Worm (Caenorhabditis elegans) whole organism, L2 larva: ENCODE data around the gene T08A11.1.

Source experiments
- C34F6.9 ChIP-seq: fragments of 150-350 bp; optimal IDR thresholded peaks from 2 replicates; lab custom pipeline; 2014; ENCODE audit warnings: missing biosample characterization, missing genetic modification characterization
- F13H6.1 ChIP-seq: sonication (generic microtip); optimal IDR thresholded peaks from 2 replicates; lab custom pipeline; 2016; ENCODE audit warnings: missing genetic modification characterization, missing compliant biosample characterization
- R02D3.7 ChIP-seq: fragments of 150-350 bp; optimal IDR thresholded peaks from 2 replicates; lab custom pipeline; 2014; ENCODE audit warnings: missing biosample characterization, missing genetic modification characterization
- Y55F3AM.14 ChIP-seq: fragments of 200-800 bp; sonication (Bioruptor generic); optimal IDR thresholded peaks from 2 replicates; lab custom pipeline; 2018; ENCODE audit warnings: mild to moderate bottlenecking, missing genetic modification characterization, missing compliant biosample characterization
- ZK546.5 ChIP-seq: sonication (generic microtip); optimal IDR thresholded peaks from 2 replicates; lab custom pipeline; 2017; ENCODE audit warnings: missing biosample characterization, missing genetic modification characterization
- alr-1 ChIP-seq: fragments of 150-350 bp; optimal IDR thresholded peaks from 2 replicates; lab custom pipeline; 2014; ENCODE audit warnings: missing biosample characterization, missing genetic modification characterization
- aly-2 ChIP-seq: fragments of 150-350 bp; optimal IDR thresholded peaks from 2 replicates; lab custom pipeline; 2014; ENCODE audit warnings: missing biosample characterization, missing genetic modification characterization
- ama-1 ChIP-seq: fragments of 150-350 bp; optimal IDR thresholded peaks from 2 replicates; lab custom pipeline; 2018; ENCODE audit warnings: inconsistent platforms
- blmp-1 ChIP-seq: sonication (generic microtip); optimal IDR thresholded peaks from 2 replicates; lab custom pipeline; 2017; ENCODE audit warnings: missing genetic modification characterization, mild to moderate bottlenecking, missing compliant biosample characterization, antibody characterized with exemption, moderate library complexity; ENCODE audit not compliant: insufficient read depth
- ceh-16 ChIP-seq: fragments of 150-350 bp; optimal IDR thresholded peaks from 2 replicates; lab custom pipeline; 2014; ENCODE audit warnings: missing biosample characterization, missing genetic modification characterization
- ceh-82 ChIP-seq: fragments of 150-350 bp; optimal IDR thresholded peaks from 2 replicates; lab custom pipeline; 2014; ENCODE audit warnings: missing biosample characterization, missing genetic modification characterization
- crh-2 ChIP-seq: sonication (generic microtip); optimal IDR thresholded peaks from 2 replicates; lab custom pipeline; 2017; ENCODE audit warnings: missing biosample characterization, missing genetic modification characterization
- dmd-4 ChIP-seq: sonication (generic microtip); optimal IDR thresholded peaks from 2 replicates; lab custom pipeline; 2017; ENCODE audit warnings: missing biosample characterization, missing genetic modification characterization
- egl-27 ChIP-seq: sonication (generic microtip); optimal IDR thresholded peaks from 3 replicates; lab custom pipeline; 2017; ENCODE audit warnings: missing biosample characterization, missing genetic modification reagents, missing genetic modification characterization
- elt-1 ChIP-seq: fragments of 150-350 bp; optimal IDR thresholded peaks from 2 replicates; lab custom pipeline; 2014; ENCODE audit warnings: missing biosample characterization, missing genetic modification characterization
- elt-3 ChIP-seq: sonication (generic microtip); optimal IDR thresholded peaks from 2 replicates; lab custom pipeline; 2017; ENCODE audit warnings: missing biosample characterization, missing genetic modification characterization
- fos-1 ChIP-seq: fragments of 150-350 bp; optimal IDR thresholded peaks from 2 replicates; lab custom pipeline; 2014; ENCODE audit warnings: missing biosample characterization, missing genetic modification characterization
- gmeb-1 ChIP-seq: fragments of 150-350 bp; optimal IDR thresholded peaks from 2 replicates; lab custom pipeline; 2014; ENCODE audit warnings: missing biosample characterization, missing genetic modification characterization
- lin-13 ChIP-seq: fragments of 150-350 bp; optimal IDR thresholded peaks from 2 replicates; lab custom pipeline; 2014; ENCODE audit warnings: missing biosample characterization, missing genetic modification reagents, missing genetic modification characterization
- lin-39 ChIP-seq: fragments of 150-350 bp; optimal IDR thresholded peaks from 2 replicates; lab custom pipeline; 2014; ENCODE audit warnings: missing biosample characterization, missing genetic modification reagents, missing genetic modification characterization
- lsy-2 ChIP-seq, 2 experiments: fragments of 150-350 bp in 1 of 2; sonication (generic microtip) in 1 of 2; optimal IDR thresholded peaks; 2 replicates each; lab custom pipeline; 2014 to 2017; ENCODE audit warnings: missing biosample characterization in 2 of 2, missing genetic modification characterization in 2 of 2
- mab-5 ChIP-seq: fragments of 150-350 bp; optimal IDR thresholded peaks from 2 replicates; lab custom pipeline; 2014; ENCODE audit warnings: missing biosample characterization, missing genetic modification characterization
- mdl-1 ChIP-seq, 2 experiments: fragments of 150-350 bp in 1 of 2; sonication (generic microtip) in 1 of 2; optimal IDR thresholded peaks; 2 replicates each; lab custom pipeline; 2017; ENCODE audit warnings: missing biosample characterization in 2 of 2, missing genetic modification characterization in 2 of 2
- nhr-10 ChIP-seq: sonication (generic microtip); optimal IDR thresholded peaks from 2 replicates; lab custom pipeline; 2017; ENCODE audit warnings: missing biosample characterization, missing genetic modification characterization
- nhr-11 ChIP-seq: fragments of 150-350 bp; optimal IDR thresholded peaks from 2 replicates; lab custom pipeline; 2014; ENCODE audit warnings: missing biosample characterization, missing genetic modification characterization
- nhr-12 ChIP-seq: fragments of 150-350 bp; optimal IDR thresholded peaks from 2 replicates; lab custom pipeline; 2014; ENCODE audit warnings: missing biosample characterization, missing genetic modification characterization
- nhr-129 ChIP-seq: fragments of 150-350 bp; optimal IDR thresholded peaks from 2 replicates; lab custom pipeline; 2014; ENCODE audit warnings: missing biosample characterization, missing genetic modification characterization
- nhr-21 ChIP-seq: fragments of 150-350 bp; optimal IDR thresholded peaks from 2 replicates; lab custom pipeline; 2014; ENCODE audit warnings: missing biosample characterization, missing genetic modification characterization
- nhr-25 ChIP-seq: fragments of 150-350 bp; sonication (generic microtip); optimal IDR thresholded peaks from 3 replicates; lab custom pipeline; 2014; ENCODE audit warnings: missing biosample characterization, missing genetic modification characterization
- nhr-77 ChIP-seq: fragments of 150-350 bp; optimal IDR thresholded peaks from 2 replicates; lab custom pipeline; 2014; ENCODE audit warnings: missing biosample characterization, missing genetic modification characterization
- peb-1 ChIP-seq: fragments of 150-350 bp; optimal IDR thresholded peaks from 2 replicates; lab custom pipeline; 2014; ENCODE audit warnings: missing biosample characterization, missing genetic modification characterization
- sem-4 ChIP-seq: fragments of 150-350 bp; optimal IDR thresholded peaks from 2 replicates; lab custom pipeline; 2014; ENCODE audit warnings: missing biosample characterization, missing genetic modification reagents, missing genetic modification characterization
- skn-1 ChIP-seq: sonication (generic microtip); optimal IDR thresholded peaks from 2 replicates; lab custom pipeline; 2017; ENCODE audit warnings: missing biosample characterization, missing genetic modification characterization
- sma-3 ChIP-seq: sonication (generic microtip); optimal IDR thresholded peaks from 2 replicates; lab custom pipeline; 2016; ENCODE audit warnings: missing genetic modification reagents, missing genetic modification characterization, missing compliant biosample characterization
- sma-9 ChIP-seq, 2 experiments: fragments of 150-350 bp in 1 of 2; sonication (generic microtip) in 1 of 2; optimal IDR thresholded peaks; 2 replicates each; lab custom pipeline; 2014 to 2016; ENCODE audit warnings: missing genetic modification characterization in 2 of 2, mild to moderate bottlenecking in 1 of 2, missing biosample characterization in 1 of 2, missing compliant biosample characterization in 1 of 2, missing genetic modification reagents in 1 of 2, moderate library complexity in 1 of 2
- unc-39 ChIP-seq: fragments of 150-350 bp; optimal IDR thresholded peaks from 2 replicates; lab custom pipeline; 2014; ENCODE audit warnings: missing biosample characterization, missing genetic modification characterization
- unc-55 ChIP-seq: fragments of 150-350 bp; sonication (generic microtip); optimal IDR thresholded peaks from 3 replicates; lab custom pipeline; 2014; ENCODE audit warnings: missing biosample characterization, missing genetic modification reagents, missing genetic modification characterization
- unc-62 ChIP-seq: fragments of 150-350 bp; optimal IDR thresholded peaks from 2 replicates; lab custom pipeline; 2014; ENCODE audit warnings: missing biosample characterization, missing genetic modification reagents, missing genetic modification characterization
- ztf-1 ChIP-seq: fragments of 200-800 bp; sonication (Bioruptor generic); conservative IDR thresholded peaks from 2 replicates; pipeline ENCODE4 v1.3.6; 2022; ENCODE audit warnings: missing genetic modification characterization, missing compliant biosample characterization
- ztf-11 ChIP-seq: sonication (generic microtip); optimal IDR thresholded peaks from 2 replicates; lab custom pipeline; 2017; ENCODE audit warnings: missing biosample characterization, missing genetic modification characterization
- ztf-4 ChIP-seq: fragments of 150-350 bp; optimal IDR thresholded peaks from 2 replicates; lab custom pipeline; 2014; ENCODE audit warnings: missing biosample characterization, missing genetic modification characterization

The T08A11.1 gene

ce11 chrIII:4204072-4204471 is 58.9 kb downstream of the T08A11.1 start, which contains the start of the genes pelo-1 and R74.7:
Gene pelo-1 (minus strand): TSS chrIII:4204222.
Gene R74.7 (plus strand): TSS chrIII:4204429.
- TF ChIP-seq fos-1 (tag; lab: Kevin White, UChicago) (peak; percentile 12), nhr-12 (tag; lab: Kevin White, UChicago) (no peak), nhr-21 (no peak), C34F6.9 (tag; lab: Kevin White, UChicago) (peak; percentile 61), nhr-25 (tag; lab: Kevin White, UChicago) (peak; percentile 5), skn-1 (tag; lab: Kevin White, UChicago) (no peak), nhr-11 (tag; lab: Kevin White, UChicago) (no peak), R02D3.7 (tag; lab: Kevin White, UChicago) (peak; percentile 55), nhr-129 (tag; lab: Kevin White, UChicago) (no peak), crh-2 (tag; lab: Kevin White, UChicago) (peak; percentile 9), ama-1 (lab: Kevin White, UChicago) (no peak), ZK546.5 (tag; lab: Kevin White, UChicago) (no peak), nhr-10 (no peak), lsy-2 (tag; optimal IDR thresholded peaks at IDR 0.05; lab: Kevin White, UChicago) (peak in 1 of 2 experiments; percentile 61), elt-3 (tag; lab: Kevin White, UChicago) (no peak), aly-2 (no peak), lin-39 (tag; lab: Kevin White, UChicago) (no peak), sem-4 (tag; lab: Kevin White, UChicago) (no peak), elt-1 (tag; lab: Kevin White, UChicago) (no peak), egl-27 (tag; lab: Kevin White, UChicago) (no peak), mab-5 (tag; lab: Kevin White, UChicago) (no peak), unc-62 (GFP tag; lab: Kevin White, UChicago) (no peak), Y55F3AM.14 (GFP tag; lab: Kevin White, UChicago) (no peak), dmd-4 (no peak), sma-3 (GFP tag; lab: Kevin White, UChicago) (no peak), ztf-4 (tag; lab: Kevin White, UChicago) (no peak), peb-1 (tag; lab: Kevin White, UChicago) (no peak), ztf-11 (tag; lab: Kevin White, UChicago) (no peak), ztf-1 (GFP tag; lab: Robert Waterston, UW) (no peak), sma-9 (GFP tag; optimal IDR thresholded peaks at IDR 0.05; lab: Kevin White, UChicago) (no peak), sma-9 (tag; optimal IDR thresholded peaks at IDR 0.05; lab: Kevin White, UChicago) (no peak), gmeb-1 (tag; lab: Kevin White, UChicago) (peak; percentile 6), nhr-77 (tag; lab: Kevin White, UChicago) (no peak), unc-39 (no peak), unc-55 (GFP tag; lab: Kevin White, UChicago) (peak; percentile 86), alr-1 (tag; lab: Kevin White, UChicago) (no peak), mdl-1 (tag; optimal IDR thresholded peaks at IDR 0.05; lab: Kevin White, UChicago) (no peak), ceh-16 (no peak), ceh-82 (tag; lab: Kevin White, UChicago) (no peak), lin-13 (GFP tag; lab: Kevin White, UChicago) (no peak), F13H6.1 (tag; lab: Kevin White, UChicago) (no peak), blmp-1 (tag; lab: Kevin White, UChicago) (no peak)
